Worm (Caenorhabditis elegans) whole organism, midembryonic: ENCODE data around the gene T08A11.1.

Source experiments
- cog-1 ChIP-seq: sonication (generic microtip); optimal IDR thresholded peaks from 2 replicates; lab custom pipeline; 2016; ENCODE audit warnings: missing genetic modification characterization, missing compliant biosample characterization
- flt-1 ChIP-seq: fragments of 200-800 bp; sonication (Bioruptor generic); IDR thresholded peaks from 2 replicates; pipeline ENCODE4 v1.3.6; 2022; ENCODE audit warnings: missing genetic modification characterization, missing compliant biosample characterization
- klf-2 ChIP-seq: fragments of 200-800 bp; sonication (Bioruptor generic); conservative IDR thresholded peaks from 2 replicates; pipeline ENCODE4 v1.3.6; 2022; ENCODE audit warnings: missing genetic modification reagents, missing genetic modification characterization, missing compliant biosample characterization
- med-1 ChIP-seq: sonication (generic microtip); optimal IDR thresholded peaks from 2 replicates; lab custom pipeline; 2017; ENCODE audit warnings: missing genetic modification characterization, mild to moderate bottlenecking, missing compliant biosample characterization, antibody characterized with exemption, missing genetic modification reagents; ENCODE audit not compliant: insufficient read depth

- TF ChIP-seq cog-1 (tag; lab: Kevin White, UChicago): no peak
- TF ChIP-seq med-1: no peak
- no peak for TF ChIP-seq flt-1
- no peak for TF ChIP-seq klf-2 (GFP tag; lab: Robert Waterston, UW)
Measured at ce11 chrIII:4232811-4233269, 30.1 kb downstream of the T08A11.1 start, which contains the start of gene nhr-20.
